Worm (Caenorhabditis elegans): ENCODE data around the gene F28C6.5.

DNA sequence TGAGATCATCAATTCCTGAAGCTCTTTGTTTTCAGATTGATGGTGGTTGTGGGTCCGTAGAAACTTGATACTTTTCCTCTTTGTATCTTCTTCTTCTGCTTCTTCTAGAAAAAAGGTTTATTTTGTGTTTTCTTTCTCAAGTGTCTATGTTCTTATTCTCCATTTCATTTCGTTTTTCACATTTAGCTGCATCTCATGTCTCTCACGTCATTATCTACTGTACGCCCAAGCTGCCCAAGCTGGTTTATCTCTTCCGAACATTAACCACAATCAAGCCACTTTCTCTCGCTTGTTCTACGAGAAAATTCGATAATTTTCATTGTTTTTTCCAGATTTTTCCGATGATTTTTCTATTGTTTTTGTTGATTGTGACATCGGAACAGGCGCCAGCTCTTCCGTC, at the start of gene F28C6.5:
- TF ChIP-seq unc-39 (tag; optimal IDR thresholded peaks at IDR 0.05) (no peak), mdl-1 (tag; optimal IDR thresholded peaks at IDR 0.05) (no peak), dve-1 (tag; optimal IDR thresholded peaks at IDR 0.05; ENCODE audit: insufficient read depth) (no peak), snpc-4 (tag; optimal IDR thresholded peaks at IDR 0.05) (no peak), pha-4 (GFP tag; IDR thresholded peaks at IDR 0.05) (no peak), pha-4 (tag; optimal IDR thresholded peaks at IDR 0.05) (no peak), nhr-11 (tag; optimal IDR thresholded peaks at IDR 0.05) (no peak), nhr-28 (tag; optimal IDR thresholded peaks at IDR 0.05) (no peak), nhr-237 (tag; optimal IDR thresholded peaks at IDR 0.05) (no peak), ama-1 (optimal IDR thresholded peaks at IDR 0.05) (no peak), nhr-41 (GFP tag; IDR thresholded peaks at IDR 0.05) (no peak), ctbp-1 (GFP tag; IDR thresholded peaks at IDR 0.05) (no peak)
